Worm (Caenorhabditis elegans) whole organism, L1 larva: Measurements from ENCODE around the gene glrx-22.

ENCODE experiments used
- F16B12.6 ChIP-seq: fragments of 150-350 bp; optimal IDR thresholded peaks from 2 replicates; lab custom pipeline; 2014; ENCODE audit warnings: missing biosample characterization, missing genetic modification characterization
- Y116A8C.19 ChIP-seq: sonication (generic microtip); optimal IDR thresholded peaks from 2 replicates; lab custom pipeline; 2016; ENCODE audit warnings: missing compliant biosample characterization, missing genetic modification characterization, borderline replicate concordance
- alr-1 ChIP-seq: fragments of 200-800 bp; sonication (Bioruptor generic); optimal IDR thresholded peaks from 2 replicates; lab custom pipeline; 2018; ENCODE audit warnings: borderline replicate concordance, mild to moderate bottlenecking, missing genetic modification characterization, missing compliant biosample characterization
- ama-1 ChIP-seq: fragments of 150-350 bp; optimal IDR thresholded peaks from 2 replicates; lab custom pipeline; 2014
- blmp-1 ChIP-seq: fragments of 150-350 bp; optimal IDR thresholded peaks from 2 replicates; lab custom pipeline; 2014; ENCODE audit warnings: missing biosample characterization, missing genetic modification characterization
- ceh-8 ChIP-seq: fragments of 200-800 bp; sonication (Bioruptor generic); optimal IDR thresholded peaks from 2 replicates; lab custom pipeline; 2018; ENCODE audit warnings: mild to moderate bottlenecking, missing genetic modification characterization, moderate library complexity, missing compliant biosample characterization
- ceh-82 ChIP-seq, 3 experiments: fragments of 150-350 bp in 1 of 3; sonication (generic microtip) in 2 of 3; optimal IDR thresholded peaks; 2 replicates each; lab custom pipeline; 2014 to 2017; ENCODE audit warnings: missing biosample characterization in 3 of 3, missing genetic modification characterization in 3 of 3
- dpl-1 ChIP-seq, 3 experiments: fragments of 150-350 bp in 2 of 3; sonication (generic microtip) in 1 of 3; optimal IDR thresholded peaks; 2 replicates each; lab custom pipeline; 2014 to 2017; ENCODE audit warnings: missing biosample characterization in 3 of 3, missing genetic modification characterization in 3 of 3, missing genetic modification reagents in 3 of 3
- efl-1 ChIP-seq, 4 experiments: fragments of 150-350 bp; optimal IDR thresholded peaks in 3 of 4; peaks in 1 of 4; 1 replicate in 1 of 4; 2 replicates in 3 of 4; lab custom pipeline; 2014; ENCODE audit warnings: missing biosample characterization in 2 of 4, missing genetic modification characterization in 2 of 4, missing genetic modification reagents in 2 of 4
- efl-3 ChIP-seq: fragments of 200-800 bp; sonication (Bioruptor generic); optimal IDR thresholded peaks from 2 replicates; lab custom pipeline; 2018; ENCODE audit warnings: mild to moderate bottlenecking, missing genetic modification characterization, missing compliant biosample characterization
- egl-27 ChIP-seq, 2 experiments: fragments of 150-350 bp in 1 of 2; sonication (generic microtip); optimal IDR thresholded peaks; 3 replicates each; lab custom pipeline; 2017 to 2018; ENCODE audit warnings: missing biosample characterization in 2 of 2, missing genetic modification characterization in 2 of 2, missing genetic modification reagents in 2 of 2
- elt-2 ChIP-seq: sonication (generic microtip); optimal IDR thresholded peaks from 2 replicates; lab custom pipeline; 2016; ENCODE audit warnings: missing genetic modification characterization, mild to moderate bottlenecking, inconsistent platforms, missing compliant biosample characterization, missing genetic modification reagents
- grh-1 ChIP-seq: fragments of 200-800 bp; sonication (Bioruptor generic); IDR thresholded peaks from 2 replicates; pipeline ENCODE4 v1.3.6; 2022; ENCODE audit warnings: missing genetic modification reagents, missing genetic modification characterization, missing compliant biosample characterization
- hpl-2 ChIP-seq: fragments of 150-350 bp; optimal IDR thresholded peaks from 2 replicates; lab custom pipeline; 2014; ENCODE audit warnings: missing biosample characterization, missing genetic modification reagents, missing genetic modification characterization
- lin-13 ChIP-seq: fragments of 150-350 bp; optimal IDR thresholded peaks from 2 replicates; lab custom pipeline; 2014; ENCODE audit warnings: missing biosample characterization, missing genetic modification reagents, missing genetic modification characterization
- lin-35 ChIP-seq, 2 experiments: fragments of 150-350 bp; optimal IDR thresholded peaks; 2 replicates each; lab custom pipeline; 2014; ENCODE audit warnings: missing biosample characterization in 2 of 2, missing genetic modification characterization in 2 of 2, missing genetic modification reagents in 2 of 2
- lir-3 ChIP-seq: sonication (generic microtip); optimal IDR thresholded peaks from 2 replicates; lab custom pipeline; 2016; ENCODE audit warnings: mild to moderate bottlenecking, missing genetic modification characterization, moderate library complexity, missing compliant biosample characterization; ENCODE audit not compliant: poor library complexity
- mab-9 ChIP-seq: fragments of 200-800 bp; sonication (Bioruptor generic); IDR thresholded peaks from 2 replicates; pipeline ENCODE4 v1.3.6; 2022; ENCODE audit warnings: missing genetic modification reagents, missing genetic modification characterization, missing compliant biosample characterization
- mef-2 ChIP-seq: fragments of 150-350 bp; optimal IDR thresholded peaks from 2 replicates; lab custom pipeline; 2014; ENCODE audit warnings: missing biosample characterization, missing genetic modification characterization
- nhr-11 ChIP-seq: fragments of 150-350 bp; optimal IDR thresholded peaks from 2 replicates; lab custom pipeline; 2014; ENCODE audit warnings: missing biosample characterization, missing genetic modification characterization
- nhr-71 ChIP-seq: sonication (generic microtip); optimal IDR thresholded peaks from 2 replicates; lab custom pipeline; 2016; ENCODE audit warnings: mild to moderate bottlenecking, missing genetic modification characterization, moderate library complexity, missing compliant biosample characterization
- nhr-77 ChIP-seq: fragments of 150-350 bp; optimal IDR thresholded peaks from 2 replicates; lab custom pipeline; 2014; ENCODE audit warnings: missing biosample characterization, missing genetic modification characterization
- nhr-84 ChIP-seq: sonication (generic microtip); optimal IDR thresholded peaks from 2 replicates; lab custom pipeline; 2017; ENCODE audit warnings: missing biosample characterization, missing genetic modification characterization
- nhr-90 ChIP-seq: sonication (generic microtip); optimal IDR thresholded peaks from 2 replicates; lab custom pipeline; 2016; ENCODE audit warnings: mild to moderate bottlenecking, missing genetic modification characterization, missing compliant biosample characterization; ENCODE audit not compliant: poor library complexity
- pag-3 ChIP-seq: sonication (generic microtip); optimal IDR thresholded peaks from 2 replicates; lab custom pipeline; 2017; ENCODE audit warnings: missing genetic modification characterization, mild to moderate bottlenecking, missing compliant biosample characterization, antibody characterized with exemption, borderline replicate concordance; ENCODE audit not compliant: insufficient read depth
- pax-3 ChIP-seq: fragments of 200-800 bp; sonication (Bioruptor generic); optimal IDR thresholded peaks from 2 replicates; lab custom pipeline; 2018; ENCODE audit warnings: mild to moderate bottlenecking, missing genetic modification characterization, moderate library complexity, missing compliant biosample characterization
- snu-23 ChIP-seq: sonication (generic microtip); optimal IDR thresholded peaks from 2 replicates; lab custom pipeline; 2016; ENCODE audit warnings: missing genetic modification characterization, missing compliant biosample characterization
- sup-37 ChIP-seq: fragments of 200-800 bp; sonication (Bioruptor generic); optimal IDR thresholded peaks from 2 replicates; lab custom pipeline; 2018; ENCODE audit warnings: mild to moderate bottlenecking, missing genetic modification characterization, missing compliant biosample characterization
- swsn-7 ChIP-seq: sonication (generic microtip); optimal IDR thresholded peaks from 2 replicates; lab custom pipeline; 2016; ENCODE audit warnings: missing genetic modification characterization, missing compliant biosample characterization
- tbx-2 ChIP-seq: sonication (generic microtip); optimal IDR thresholded peaks from 2 replicates; lab custom pipeline; 2016; ENCODE audit warnings: missing genetic modification characterization, missing compliant biosample characterization
- unc-86 ChIP-seq: sonication (generic microtip); optimal IDR thresholded peaks from 2 replicates; lab custom pipeline; 2016; ENCODE audit warnings: missing genetic modification characterization, missing compliant biosample characterization
- ztf-11 ChIP-seq, 2 experiments: sonication (generic microtip); optimal IDR thresholded peaks; 2 replicates each; lab custom pipeline; 2016 to 2017; ENCODE audit warnings: missing genetic modification characterization in 2 of 2, missing biosample characterization in 1 of 2, missing compliant biosample characterization in 1 of 2

glrx-22 gene

ce11 chrIV:8206314-8206713, 5.3 kb upstream of the glrx-22 start, which contains the start of gene svh-1:
svh-1 (plus strand) TSS chrIV:8206614.
- TF ChIP-seq unc-86 (no peak), alr-1 (no peak)

ce11 chrIV:8205272-8206098, 4.5 kb upstream of the glrx-22 start, which contains the start of gene hgrs-1:
hgrs-1 (minus strand) TSS chrIV:8206048.
- peak in 1 of 3 experiments; percentile 3 for TF ChIP-seq ceh-82 (tag; optimal IDR thresholded peaks at IDR 0.05; lab: Kevin White, UChicago)
- TF ChIP-seq mab-9 (GFP tag; lab: Robert Waterston, UW): no peak
- TF ChIP-seq efl-1 (optimal IDR thresholded peaks at IDR 0.05; lab: Kevin White, UChicago): peak in 1 of 2 experiments; percentile 38
- TF ChIP-seq efl-1 (GFP tag; optimal IDR thresholded peaks at IDR 0.05 in 1 of 2; lab: Kevin White, UChicago): no peak
- peak; percentile 29 for TF ChIP-seq blmp-1
- peak in 1 of 3 experiments; percentile 9 for TF ChIP-seq dpl-1 (GFP tag; optimal IDR thresholded peaks at IDR 0.05; lab: Kevin White, UChicago)
- peak in 1 of 2 experiments; percentile 21 for TF ChIP-seq lin-35 (GFP tag; optimal IDR thresholded peaks at IDR 0.05; lab: Kevin White, UChicago)

ce11 chrIV:8203555-8203954, 2.5 kb upstream of the glrx-22 start:
- no peak for TF ChIP-seq ceh-8 (GFP tag; lab: Kevin White, UChicago)
- TF ChIP-seq efl-1 (optimal IDR thresholded peaks at IDR 0.05; lab: Kevin White, UChicago): no peak
- peak in 1 of 2 experiments; percentile 43 for TF ChIP-seq efl-1 (GFP tag; optimal IDR thresholded peaks at IDR 0.05 in 1 of 2; lab: Kevin White, UChicago)
- TF ChIP-seq, all 84 proteins: peak for 1

ce11 chrIV:8199824-8200223, 1.2 kb downstream of the glrx-22 start:
- no peak for TF ChIP-seq F16B12.6
- TF ChIP-seq sup-37 (GFP tag; lab: Kevin White, UChicago): no peak
- TF ChIP-seq ztf-11 (tag; optimal IDR thresholded peaks at IDR 0.05; lab: Kevin White, UChicago): no peak
- TF ChIP-seq nhr-71 (tag; lab: Kevin White, UChicago): no peak
- no peak for TF ChIP-seq mef-2 (tag; lab: Kevin White, UChicago)
- TF ChIP-seq nhr-77: no peak
- TF ChIP-seq hpl-2 (GFP tag; lab: Kevin White, UChicago): no peak
- no peak for TF ChIP-seq pax-3 (tag; lab: Kevin White, UChicago)
- TF ChIP-seq lin-13: no peak
- no peak for TF ChIP-seq efl-3
- no peak for TF ChIP-seq nhr-11

ce11 chrIV:8199274-8199673, 1.8 kb downstream of the glrx-22 start:
- TF ChIP-seq pax-3 (tag; lab: Kevin White, UChicago) (no peak), hpl-2 (GFP tag; lab: Kevin White, UChicago) (no peak), Y116A8C.19 (tag; lab: Kevin White, UChicago) (no peak), lir-3 (no peak), blmp-1 (no peak), egl-27 (tag; optimal IDR thresholded peaks at IDR 0.05; lab: Kevin White, UChicago) (no peak), ama-1 (lab: Kevin White, UChicago) (no peak), tbx-2 (tag; lab: Kevin White, UChicago) (no peak), snu-23 (no peak), elt-2 (no peak), grh-1 (GFP tag; lab: Robert Waterston, UW) (no peak), F16B12.6 (no peak), swsn-7 (no peak), nhr-77 (no peak), nhr-84 (no peak), nhr-71 (tag; lab: Kevin White, UChicago) (no peak), pag-3 (tag; lab: Kevin White, UChicago) (no peak), nhr-90 (tag; lab: Kevin White, UChicago) (no peak), efl-1 (optimal IDR thresholded peaks at IDR 0.05; lab: Kevin White, UChicago) (no peak), efl-1 (GFP tag; optimal IDR thresholded peaks at IDR 0.05 in 1 of 2; lab: Kevin White, UChicago) (no peak)
- TF ChIP-seq, all 84 proteins: peak for 0
